Worm (Caenorhabditis elegans) whole organism, L4 larva: ENCODE measurements around the gene act-2.
A peak's percentile ranks its signal among the peaks of the same experiment; 100 is the strongest.

Source experiments
- F26F4.8 ChIP-seq: fragments of 200-800 bp; sonication (Bioruptor generic); conservative IDR thresholded peaks from 2 replicates; pipeline ENCODE4 v1.3.6; 2022; ENCODE audit warnings: missing genetic modification characterization, missing compliant biosample characterization
- F37D6.2 ChIP-seq: sonication (generic microtip); optimal IDR thresholded peaks from 2 replicates; lab custom pipeline; 2016; ENCODE audit warnings: mild to moderate bottlenecking, missing genetic modification characterization, missing compliant biosample characterization
- R02D3.7 ChIP-seq: fragments of 150-350 bp; sonication (generic microtip); optimal IDR thresholded peaks from 3 replicates; lab custom pipeline; 2014; ENCODE audit warnings: missing biosample characterization, missing genetic modification characterization
- T20F7.1 ChIP-seq: fragments of 200-800 bp; sonication (Bioruptor generic); optimal IDR thresholded peaks from 2 replicates; lab custom pipeline; 2018; ENCODE audit warnings: mild to moderate bottlenecking, missing genetic modification characterization, missing compliant biosample characterization
- T26A8.4 ChIP-seq: fragments of 200-800 bp; sonication (Bioruptor generic); IDR thresholded peaks from 2 replicates; pipeline ENCODE4 v1.3.6; 2022; ENCODE audit warnings: missing genetic modification characterization, missing compliant biosample characterization
- Y105C5A.15 ChIP-seq: fragments of 200-800 bp; sonication (Bioruptor generic); IDR thresholded peaks from 2 replicates; pipeline ENCODE4 v1.3.6; 2022; ENCODE audit warnings: missing genetic modification characterization, missing compliant biosample characterization
- Y5F2A.4 ChIP-seq: fragments of 200-800 bp; sonication (Bioruptor generic); optimal IDR thresholded peaks from 2 replicates; lab custom pipeline; 2018; ENCODE audit warnings: mild to moderate bottlenecking, missing genetic modification characterization, missing compliant biosample characterization
- ZK546.5 ChIP-seq, 2 experiments: sonication (generic microtip); optimal IDR thresholded peaks; 2 replicates each; lab custom pipeline; 2017; ENCODE audit warnings: missing biosample characterization in 2 of 2, missing genetic modification characterization in 2 of 2
- aha-1 ChIP-seq: fragments of 150-350 bp; peaks from one replicate; lab custom pipeline; 2014; ENCODE audit warnings: missing biosample characterization, missing genetic modification characterization
- ama-1 ChIP-seq: fragments of 150-350 bp; optimal IDR thresholded peaks from 2 replicates; lab custom pipeline; 2014; ENCODE audit warnings: inconsistent platforms, mixed read lengths
- ceh-32 ChIP-seq: sonication (generic microtip); optimal IDR thresholded peaks from 2 replicates; lab custom pipeline; 2016; ENCODE audit warnings: mild to moderate bottlenecking, missing genetic modification characterization, missing compliant biosample characterization; ENCODE audit not compliant: poor library complexity
- ceh-44 ChIP-seq: fragments of 200-800 bp; sonication (Bioruptor generic); IDR thresholded peaks from 2 replicates; pipeline ENCODE4 v1.3.6; 2022; ENCODE audit warnings: missing genetic modification reagents, missing genetic modification characterization, missing compliant biosample characterization
- ceh-82 ChIP-seq: sonication (generic microtip); optimal IDR thresholded peaks from 2 replicates; lab custom pipeline; 2017; ENCODE audit warnings: missing biosample characterization, missing genetic modification characterization
- cey-2 ChIP-seq: sonication (generic microtip); optimal IDR thresholded peaks from 3 replicates; lab custom pipeline; 2017; ENCODE audit warnings: missing genetic modification characterization, mild to moderate bottlenecking, missing compliant biosample characterization, antibody characterized with exemption, borderline replicate concordance; ENCODE audit not compliant: insufficient read depth
- daf-12 ChIP-seq: fragments of 150-350 bp; optimal IDR thresholded peaks from 2 replicates; lab custom pipeline; 2014; ENCODE audit warnings: missing biosample characterization, missing genetic modification reagents, missing genetic modification characterization
- daf-8 ChIP-seq: fragments of 200-800 bp; sonication (Bioruptor generic); IDR thresholded peaks from 2 replicates; pipeline ENCODE4 v1.3.6; 2022; ENCODE audit warnings: missing genetic modification characterization, missing compliant biosample characterization
- dmd-8 ChIP-seq: fragments of 200-800 bp; sonication (Bioruptor generic); IDR thresholded peaks from 2 replicates; pipeline ENCODE4 v1.3.6; 2022; ENCODE audit warnings: missing genetic modification characterization, missing compliant biosample characterization
- dmd-9 ChIP-seq: fragments of 200-800 bp; sonication (Bioruptor generic); IDR thresholded peaks from 2 replicates; pipeline ENCODE4 v1.3.6; 2022; ENCODE audit warnings: missing genetic modification reagents, missing genetic modification characterization, missing compliant biosample characterization
- duxl-1 ChIP-seq: sonication (generic microtip); optimal IDR thresholded peaks from 2 replicates; lab custom pipeline; 2016; ENCODE audit warnings: mild to moderate bottlenecking, missing genetic modification characterization, moderate library complexity, missing compliant biosample characterization; ENCODE audit not compliant: poor library complexity
- egl-27 ChIP-seq: sonication (generic microtip); optimal IDR thresholded peaks from 3 replicates; lab custom pipeline; 2017; ENCODE audit warnings: missing biosample characterization, missing genetic modification reagents, missing genetic modification characterization
- fkh-10 ChIP-seq: fragments of 150-350 bp; optimal IDR thresholded peaks from 2 replicates; lab custom pipeline; 2014; ENCODE audit warnings: missing biosample characterization, missing genetic modification reagents, missing genetic modification characterization
- gei-8 ChIP-seq: fragments of 200-800 bp; sonication (Bioruptor generic); optimal IDR thresholded peaks from 2 replicates; lab custom pipeline; 2018; ENCODE audit warnings: mild to moderate bottlenecking, missing genetic modification characterization, missing compliant biosample characterization
- hlh-30 ChIP-seq: sonication (generic microtip); optimal IDR thresholded peaks from 2 replicates; lab custom pipeline; 2017; ENCODE audit warnings: antibody characterized with exemption, mild to moderate bottlenecking, missing genetic modification characterization, missing compliant biosample characterization; ENCODE audit not compliant: insufficient read depth
- hmg-1.1 ChIP-seq: fragments of 200-800 bp; sonication (Bioruptor generic); IDR thresholded peaks from 2 replicates; pipeline ENCODE4 v1.3.6; 2022; ENCODE audit warnings: missing genetic modification reagents, missing genetic modification characterization, missing compliant biosample characterization
- lin-13 ChIP-seq: fragments of 150-350 bp; optimal IDR thresholded peaks from 2 replicates; lab custom pipeline; 2014; ENCODE audit warnings: missing biosample characterization, missing genetic modification reagents, missing genetic modification characterization
- lin-15B ChIP-seq: fragments of 150-350 bp; sonication (generic microtip); optimal IDR thresholded peaks from 3 replicates; lab custom pipeline; 2014; ENCODE audit warnings: missing biosample characterization, missing genetic modification characterization
- lin-29 ChIP-seq: fragments of 200-800 bp; sonication (Bioruptor generic); IDR thresholded peaks from 2 replicates; pipeline ENCODE4 v1.3.6; 2022; ENCODE audit warnings: missing genetic modification reagents, missing genetic modification characterization, missing compliant biosample characterization
- lin-38 ChIP-seq: fragments of 200-800 bp; sonication (Bioruptor generic); IDR thresholded peaks from 2 replicates; pipeline ENCODE4 v1.3.6; 2022; ENCODE audit warnings: missing genetic modification reagents, missing genetic modification characterization, missing compliant biosample characterization
- lsy-2 ChIP-seq, 2 experiments: fragments of 150-350 bp in 1 of 2; sonication (generic microtip) in 1 of 2; optimal IDR thresholded peaks; 2 replicates each; lab custom pipeline; 2014 to 2017; ENCODE audit warnings: missing biosample characterization in 2 of 2, missing genetic modification characterization in 2 of 2
- madf-5 ChIP-seq, 2 experiments: fragments of 200-800 bp; sonication (Bioruptor generic); IDR thresholded peaks; 2 replicates each; pipeline ENCODE4 v1.3.6; 2022; ENCODE audit warnings: missing compliant biosample characterization in 2 of 2, missing genetic modification characterization in 2 of 2
- madf-9 ChIP-seq: fragments of 200-800 bp; sonication (Bioruptor generic); conservative IDR thresholded peaks from 2 replicates; pipeline ENCODE4 v1.3.6; 2022; ENCODE audit warnings: missing genetic modification reagents, missing genetic modification characterization, missing compliant biosample characterization
- mdl-1 ChIP-seq, 2 experiments: fragments of 150-350 bp in 1 of 2; sonication (generic microtip) in 1 of 2; optimal IDR thresholded peaks; 2 replicates each; lab custom pipeline; 2014 to 2017; ENCODE audit warnings: missing biosample characterization in 2 of 2, missing genetic modification characterization in 2 of 2
- mdt-29 ChIP-seq: fragments of 200-800 bp; sonication (Bioruptor generic); IDR thresholded peaks from 2 replicates; pipeline ENCODE4 v1.3.6; 2022; ENCODE audit warnings: missing genetic modification reagents, missing genetic modification characterization, missing compliant biosample characterization
- nhr-10 ChIP-seq: fragments of 150-350 bp; optimal IDR thresholded peaks from 2 replicates; lab custom pipeline; 2014; ENCODE audit warnings: missing biosample characterization, missing genetic modification characterization
- nhr-102 ChIP-seq: sonication (generic microtip); optimal IDR thresholded peaks from 2 replicates; lab custom pipeline; 2016; ENCODE audit warnings: mild to moderate bottlenecking, missing genetic modification characterization, moderate library complexity, missing compliant biosample characterization
- nhr-28 ChIP-seq: fragments of 150-350 bp; optimal IDR thresholded peaks from 2 replicates; lab custom pipeline; 2014; ENCODE audit warnings: missing biosample characterization, missing genetic modification characterization
- nhr-42 ChIP-seq: fragments of 200-800 bp; sonication (Bioruptor generic); IDR thresholded peaks from 2 replicates; pipeline ENCODE4 v1.3.6; 2022; ENCODE audit warnings: missing genetic modification characterization, missing compliant biosample characterization
- pha-4 ChIP-seq, 2 experiments: fragments of 150-350 bp in 1 of 2; fragments of 200-800 bp in 1 of 2; sonication (Bioruptor generic) in 1 of 2; IDR thresholded peaks in 1 of 2; optimal IDR thresholded peaks in 1 of 2; 2 replicates each; pipeline versions ENCODE4 v1.3.6 to Lab custom; 2014 to 2022; ENCODE audit warnings: missing genetic modification characterization in 2 of 2, missing genetic modification reagents in 2 of 2, missing biosample characterization in 1 of 2, missing compliant biosample characterization in 1 of 2
- php-3 ChIP-seq: fragments of 200-800 bp; sonication (Bioruptor generic); IDR thresholded peaks from 2 replicates; pipeline ENCODE4 v1.3.6; 2022; ENCODE audit warnings: missing genetic modification reagents, missing genetic modification characterization, missing compliant biosample characterization
- pqm-1 ChIP-seq: sonication (generic microtip); optimal IDR thresholded peaks from 2 replicates; lab custom pipeline; 2017; ENCODE audit warnings: missing biosample characterization, missing genetic modification characterization
- saeg-2 ChIP-seq: fragments of 200-800 bp; sonication (Bioruptor generic); IDR thresholded peaks from 2 replicates; pipeline ENCODE4 v1.3.6; 2022; ENCODE audit warnings: missing genetic modification reagents, missing genetic modification characterization, missing compliant biosample characterization
- set-16 ChIP-seq: fragments of 200-800 bp; sonication (Bioruptor generic); IDR thresholded peaks from 2 replicates; pipeline ENCODE4 v1.3.6; 2022; ENCODE audit warnings: missing genetic modification reagents, missing genetic modification characterization, missing compliant biosample characterization
- snpc-4 ChIP-seq: fragments of 150-350 bp; optimal IDR thresholded peaks from 2 replicates; lab custom pipeline; 2014; ENCODE audit warnings: missing biosample characterization, missing genetic modification characterization
- tra-1 ChIP-seq: fragments of 200-800 bp; sonication (Bioruptor generic); IDR thresholded peaks from 2 replicates; pipeline ENCODE4 v1.3.6; 2022; ENCODE audit warnings: missing genetic modification reagents, missing genetic modification characterization, missing compliant biosample characterization
- unc-130 ChIP-seq: sonication (generic microtip); optimal IDR thresholded peaks from 2 replicates; lab custom pipeline; 2016; ENCODE audit warnings: missing genetic modification reagents, missing genetic modification characterization, missing compliant biosample characterization
- unc-39 ChIP-seq: sonication (generic microtip); optimal IDR thresholded peaks from 2 replicates; lab custom pipeline; 2017; ENCODE audit warnings: missing biosample characterization, missing genetic modification characterization
- vab-7 ChIP-seq: fragments of 200-800 bp; sonication (Bioruptor generic); IDR thresholded peaks from 2 replicates; pipeline ENCODE4 v1.3.6; 2022; ENCODE audit warnings: missing genetic modification reagents, missing genetic modification characterization, missing compliant biosample characterization
- zfp-3 ChIP-seq: fragments of 200-800 bp; sonication (Bioruptor generic); conservative IDR thresholded peaks from 2 replicates; pipeline ENCODE4 v1.3.6; 2022; ENCODE audit warnings: missing genetic modification reagents, missing genetic modification characterization, missing compliant biosample characterization
- zip-11 ChIP-seq: fragments of 200-800 bp; sonication (Bioruptor generic); IDR thresholded peaks from 2 replicates; pipeline ENCODE4 v1.3.6; 2022; ENCODE audit warnings: missing genetic modification characterization, missing compliant biosample characterization
- ztf-11 ChIP-seq: fragments of 150-350 bp; optimal IDR thresholded peaks from 2 replicates; lab custom pipeline; 2014; ENCODE audit warnings: missing biosample characterization, missing genetic modification characterization
- ztf-7 ChIP-seq: fragments of 150-350 bp; optimal IDR thresholded peaks from 2 replicates; lab custom pipeline; 2014; ENCODE audit warnings: missing biosample characterization, missing genetic modification characterization

The act-2 gene

DNA sequence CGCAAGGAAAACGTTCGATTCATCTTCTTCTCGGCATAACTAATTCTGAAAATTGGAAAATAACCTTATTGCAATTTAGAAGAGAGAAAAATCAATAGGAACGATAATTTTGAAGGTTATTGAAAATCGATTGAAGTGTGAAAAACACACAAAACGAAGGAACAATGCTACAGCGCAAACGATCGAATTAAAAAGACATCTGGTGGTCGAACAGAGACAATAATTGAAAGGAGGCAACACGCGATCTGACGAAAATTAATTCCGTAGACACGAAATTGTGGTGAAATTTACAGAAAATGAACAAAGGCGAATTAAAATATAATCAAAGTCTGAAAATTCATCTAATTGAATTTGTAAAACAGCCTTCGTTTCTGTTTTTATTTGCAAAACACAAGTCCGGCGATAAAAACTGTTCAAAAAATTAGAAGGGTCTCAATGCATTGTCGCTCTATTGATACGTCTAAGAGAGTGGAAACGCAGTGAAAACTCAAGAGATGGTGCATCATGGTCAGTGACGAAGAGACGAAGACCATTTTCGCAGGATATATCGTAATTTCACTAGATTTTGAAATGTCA, 38.5 kb downstream of the act-2 start, which contains the start of gene pak-2:
TSS of gene pak-2 (minus strand) at position 51 of the 576 bp plus-strand sequence.
- TF ChIP-seq ztf-11: no peak
- no peak for TF ChIP-seq ceh-82 (tag; lab: Kevin White, UChicago)
- 0 out of 2 replicates have a peak, but pooled peaks have one; percentile 8 for TF ChIP-seq pha-4 (GFP tag; IDR thresholded peaks at IDR 0.05; lab: Robert Waterston, UW)
- no peak for TF ChIP-seq pha-4 (tag; optimal IDR thresholded peaks at IDR 0.05; lab: Kevin White, UChicago)
- peak; percentile 67 for TF ChIP-seq vab-7
- peak; percentile 67 for TF ChIP-seq nhr-28 (tag; lab: Kevin White, UChicago)
- TF ChIP-seq hmg-1.1 (GFP tag; lab: Robert Waterston, UW): peak; percentile 63
- no peak for TF ChIP-seq lin-29
- peak; percentile 90 for TF ChIP-seq fkh-10 (GFP tag; lab: Kevin White, UChicago)
- peak; percentile 95 for TF ChIP-seq lin-38
- no peak for TF ChIP-seq ceh-32 (tag; lab: Kevin White, UChicago)
- no peak for TF ChIP-seq mdt-29 (GFP tag; lab: Robert Waterston, UW)
- TF ChIP-seq daf-8: no peak
- no peak for TF ChIP-seq madf-9
- no peak for TF ChIP-seq Y5F2A.4 (GFP tag; lab: Kevin White, UChicago)
- TF ChIP-seq pqm-1: peak; percentile 0
- TF ChIP-seq gei-8 (GFP tag; lab: Kevin White, UChicago): no peak
- TF ChIP-seq snpc-4 (tag; lab: Kevin White, UChicago): no peak
- no peak for TF ChIP-seq F26F4.8 (GFP tag; lab: Robert Waterston, UW)
- no peak for TF ChIP-seq dmd-8 (GFP tag; lab: Robert Waterston, UW)
- TF ChIP-seq nhr-10 (tag; lab: Kevin White, UChicago): no peak
- TF ChIP-seq ceh-44: 0 out of 2 replicates have a peak, but pooled peaks have one; percentile 11
- no peak for TF ChIP-seq lin-15B (tag; lab: Kevin White, UChicago)
- TF ChIP-seq nhr-102 (tag; lab: Kevin White, UChicago): no peak
- no peak for TF ChIP-seq zfp-3 (GFP tag; lab: Robert Waterston, UW)
- TF ChIP-seq T20F7.1 (GFP tag; lab: Kevin White, UChicago): peak; percentile 82
- no peak for TF ChIP-seq tra-1 (GFP tag; lab: Robert Waterston, UW)
- TF ChIP-seq lin-13 (GFP tag; lab: Kevin White, UChicago): peak; percentile 69
- no peak for TF ChIP-seq zip-11 (GFP tag; lab: Robert Waterston, UW)
- no peak for TF ChIP-seq nhr-42 (GFP tag; lab: Robert Waterston, UW)
- TF ChIP-seq aha-1: no peak
- TF ChIP-seq madf-5 (GFP tag; IDR thresholded peaks at IDR 0.05; lab: Robert Waterston, UW): no peak
- TF ChIP-seq ztf-7 (tag; lab: Kevin White, UChicago): no peak
- no peak for TF ChIP-seq ama-1 (lab: Kevin White, UChicago)
- TF ChIP-seq ZK546.5 (tag; optimal IDR thresholded peaks at IDR 0.05; lab: Kevin White, UChicago): no peak
- TF ChIP-seq unc-39 (tag; lab: Kevin White, UChicago): no peak
- TF ChIP-seq saeg-2 (GFP tag; lab: Robert Waterston, UW): no peak
- peak; percentile 57 for TF ChIP-seq hlh-30 (tag; lab: Kevin White, UChicago)
- TF ChIP-seq mdl-1 (tag; optimal IDR thresholded peaks at IDR 0.05; lab: Kevin White, UChicago): peak in 1 of 2 experiments; percentile 58
- no peak for TF ChIP-seq php-3 (GFP tag; lab: Robert Waterston, UW)
- TF ChIP-seq dmd-9: 0 out of 2 replicates have a peak, but pooled peaks have one; percentile 49
- no peak for TF ChIP-seq daf-12 (tag; lab: Kevin White, UChicago)
- peak; percentile 28 for TF ChIP-seq duxl-1
- TF ChIP-seq Y105C5A.15 (GFP tag; lab: Robert Waterston, UW): no peak
- TF ChIP-seq cey-2 (tag; lab: Kevin White, UChicago): no peak
- no peak for TF ChIP-seq R02D3.7 (tag; lab: Kevin White, UChicago)
- TF ChIP-seq F37D6.2 (tag; lab: Kevin White, UChicago): peak; percentile 46
- TF ChIP-seq T26A8.4 (GFP tag; lab: Robert Waterston, UW): no peak
- TF ChIP-seq set-16 (GFP tag; lab: Robert Waterston, UW): no peak
- no peak for TF ChIP-seq egl-27 (tag; lab: Kevin White, UChicago)
- TF ChIP-seq unc-130 (GFP tag; lab: Kevin White, UChicago): peak; percentile 91
- TF ChIP-seq lsy-2 (tag; optimal IDR thresholded peaks at IDR 0.05; lab: Kevin White, UChicago): peak; percentile 38 to 83
